Worm (Caenorhabditis elegans) whole organism, late embryonic: ENCODE data around the gene rund-1.

Source experiments
- C08G9.2 ChIP-seq: sonication (generic microtip); optimal IDR thresholded peaks from 2 replicates; lab custom pipeline; 2016; ENCODE audit warnings: mild to moderate bottlenecking, missing genetic modification characterization, moderate library complexity, missing compliant biosample characterization
- T23F11.4 ChIP-seq: fragments of 200-800 bp; sonication (Bioruptor generic); optimal IDR thresholded peaks from 2 replicates; lab custom pipeline; 2018; ENCODE audit warnings: mild to moderate bottlenecking, missing genetic modification characterization, missing compliant biosample characterization
- Y22D7AL.16 ChIP-seq: sonication (generic microtip); optimal IDR thresholded peaks from 2 replicates; lab custom pipeline; 2016; ENCODE audit warnings: missing genetic modification characterization, missing compliant biosample characterization
- ahr-1 ChIP-seq: sonication (generic microtip); optimal IDR thresholded peaks from 2 replicates; lab custom pipeline; 2016; ENCODE audit warnings: missing genetic modification characterization, missing compliant biosample characterization
- ama-1 ChIP-seq: fragments of 150-350 bp; optimal IDR thresholded peaks from 2 replicates; lab custom pipeline; 2014
- ceh-14 ChIP-seq: sonication (generic microtip); optimal IDR thresholded peaks from 2 replicates; lab custom pipeline; 2016; ENCODE audit warnings: missing genotype, missing genetic modification characterization, missing compliant biosample characterization
- ceh-22 ChIP-seq: sonication (generic microtip); optimal IDR thresholded peaks from 2 replicates; lab custom pipeline; 2017; ENCODE audit warnings: missing biosample characterization, missing genetic modification characterization
- ceh-34 ChIP-seq: sonication (generic microtip); optimal IDR thresholded peaks from 2 replicates; lab custom pipeline; 2016; ENCODE audit warnings: mild to moderate bottlenecking, missing genetic modification characterization, missing compliant biosample characterization
- ceh-45 ChIP-seq: fragments of 200-800 bp; sonication (Bioruptor generic); IDR thresholded peaks from 2 replicates; pipeline ENCODE4 v1.3.6; 2022; ENCODE audit warnings: missing genetic modification reagents, missing genetic modification characterization, missing compliant biosample characterization
- ceh-6 ChIP-seq: fragments of 200-800 bp; sonication (Bioruptor generic); optimal IDR thresholded peaks from 2 replicates; lab custom pipeline; 2018; ENCODE audit warnings: mild to moderate bottlenecking, missing genetic modification characterization, missing compliant biosample characterization
- ceh-9 ChIP-seq: sonication (generic microtip); optimal IDR thresholded peaks from 2 replicates; lab custom pipeline; 2016; ENCODE audit warnings: mild to moderate bottlenecking, missing genetic modification characterization, inconsistent platforms, missing compliant biosample characterization
- dve-1 ChIP-seq: sonication (generic microtip); optimal IDR thresholded peaks from 2 replicates; lab custom pipeline; 2017; ENCODE audit warnings: antibody characterized with exemption, mild to moderate bottlenecking, missing genetic modification characterization, missing compliant biosample characterization
- elt-2 ChIP-seq: sonication (generic microtip); optimal IDR thresholded peaks from 2 replicates; lab custom pipeline; 2016; ENCODE audit warnings: missing genetic modification reagents, missing genetic modification characterization, missing compliant biosample characterization
- eyg-1 ChIP-seq: sonication (generic microtip); optimal IDR thresholded peaks from 2 replicates; lab custom pipeline; 2016; ENCODE audit warnings: missing genotype, missing genetic modification characterization, missing compliant biosample characterization
- fax-1 ChIP-seq: sonication (generic microtip); optimal IDR thresholded peaks from 2 replicates; lab custom pipeline; 2016; ENCODE audit warnings: missing genotype, missing genetic modification characterization, missing compliant biosample characterization
- fkh-10 ChIP-seq: fragments of 150-350 bp; optimal IDR thresholded peaks from 2 replicates; lab custom pipeline; 2014; ENCODE audit warnings: missing biosample characterization, missing genetic modification reagents, missing genetic modification characterization
- hlh-15 ChIP-seq: sonication (generic microtip); optimal IDR thresholded peaks from 2 replicates; lab custom pipeline; 2016; ENCODE audit warnings: missing genetic modification characterization, missing compliant biosample characterization
- hlh-30 ChIP-seq: sonication (generic microtip); optimal IDR thresholded peaks from 2 replicates; lab custom pipeline; 2017; ENCODE audit warnings: antibody characterized with exemption, missing genetic modification characterization, missing compliant biosample characterization; ENCODE audit not compliant: insufficient read depth
- hlh-8 ChIP-seq: sonication (generic microtip); optimal IDR thresholded peaks from 2 replicates; lab custom pipeline; 2016; ENCODE audit warnings: missing genotype, missing genetic modification characterization, missing compliant biosample characterization
- lim-6 ChIP-seq: sonication (generic microtip); optimal IDR thresholded peaks from 2 replicates; lab custom pipeline; 2016; ENCODE audit warnings: missing genetic modification characterization, missing compliant biosample characterization
- lin-11 ChIP-seq: fragments of 200-800 bp; sonication (Bioruptor generic); optimal IDR thresholded peaks from 2 replicates; lab custom pipeline; 2018; ENCODE audit warnings: mild to moderate bottlenecking, missing genetic modification characterization, missing compliant biosample characterization
- nfya-1 ChIP-seq: sonication (generic microtip); optimal IDR thresholded peaks from 2 replicates; lab custom pipeline; 2017; ENCODE audit warnings: missing genetic modification characterization, mild to moderate bottlenecking, missing compliant biosample characterization, antibody characterized with exemption, moderate library complexity
- npax-4 ChIP-seq: sonication (generic microtip); optimal IDR thresholded peaks from 2 replicates; lab custom pipeline; 2016; ENCODE audit warnings: missing genetic modification characterization, missing compliant biosample characterization
- pag-3 ChIP-seq: sonication (generic microtip); optimal IDR thresholded peaks from 2 replicates; lab custom pipeline; 2016; ENCODE audit warnings: missing compliant biosample characterization, missing genetic modification characterization, borderline replicate concordance
- pat-9 ChIP-seq: fragments of 200-800 bp; sonication (Bioruptor generic); optimal IDR thresholded peaks from 2 replicates; lab custom pipeline; 2018; ENCODE audit warnings: mild to moderate bottlenecking, missing genetic modification characterization, moderate library complexity, missing compliant biosample characterization
- pha-4 ChIP-seq: fragments of 150-350 bp; optimal IDR thresholded peaks from 2 replicates; lab custom pipeline; 2018; ENCODE audit warnings: missing biosample characterization, missing genetic modification reagents, missing genetic modification characterization
- pqm-1 ChIP-seq: sonication (generic microtip); optimal IDR thresholded peaks from 2 replicates; lab custom pipeline; 2016; ENCODE audit warnings: missing genetic modification characterization, missing compliant biosample characterization
- pros-1 ChIP-seq: fragments of 150-350 bp; optimal IDR thresholded peaks from 2 replicates; lab custom pipeline; 2014; ENCODE audit warnings: missing biosample characterization, missing genetic modification reagents, missing genetic modification characterization
- ref-2 ChIP-seq: sonication (generic microtip); optimal IDR thresholded peaks from 2 replicates; lab custom pipeline; 2016; ENCODE audit warnings: missing genetic modification characterization, missing compliant biosample characterization
- rnt-1 ChIP-seq: sonication (generic microtip); optimal IDR thresholded peaks from 2 replicates; lab custom pipeline; 2016; ENCODE audit warnings: missing genetic modification characterization, missing compliant biosample characterization
- sox-2 ChIP-seq: fragments of 200-800 bp; sonication (Bioruptor generic); IDR thresholded peaks from 2 replicates; pipeline ENCODE4 v1.3.6; 2022; ENCODE audit warnings: missing genetic modification reagents, missing genetic modification characterization, missing compliant biosample characterization
- sox-4 ChIP-seq: sonication (generic microtip); optimal IDR thresholded peaks from 2 replicates; lab custom pipeline; 2017; ENCODE audit warnings: mild to moderate bottlenecking, missing genetic modification characterization, inconsistent platforms, missing compliant biosample characterization
- syd-9 ChIP-seq: sonication (generic microtip); optimal IDR thresholded peaks from 2 replicates; lab custom pipeline; 2016; ENCODE audit warnings: mild to moderate bottlenecking, missing genetic modification characterization, moderate library complexity, missing compliant biosample characterization
- tbx-2 ChIP-seq: sonication (generic microtip); optimal IDR thresholded peaks from 2 replicates; lab custom pipeline; 2016; ENCODE audit warnings: missing genetic modification characterization, missing compliant biosample characterization
- ttx-3 ChIP-seq: sonication (generic microtip); optimal IDR thresholded peaks from 2 replicates; lab custom pipeline; 2016; ENCODE audit warnings: missing genetic modification reagents, missing genetic modification characterization, missing compliant biosample characterization
- unc-55 ChIP-seq: sonication (generic microtip); optimal IDR thresholded peaks from 2 replicates; lab custom pipeline; 2017; ENCODE audit warnings: missing biosample characterization, missing genetic modification reagents, missing genetic modification characterization
- zip-5 ChIP-seq: sonication (generic microtip); optimal IDR thresholded peaks from 2 replicates; lab custom pipeline; 2016; ENCODE audit warnings: missing genetic modification characterization, missing compliant biosample characterization

rund-1 gene

ce11 chrX:621688-622087 lies 39.9 kb downstream of the rund-1 start:
- TF ChIP-seq ceh-6 (no peak), ceh-9 (tag; lab: Kevin White, UChicago) (no peak), ceh-34 (no peak), hlh-15 (no peak), C08G9.2 (tag; lab: Kevin White, UChicago) (no peak), pros-1 (tag; lab: Kevin White, UChicago) (no peak), ceh-14 (tag; lab: Kevin White, UChicago) (no peak), rnt-1 (tag; lab: Kevin White, UChicago) (no peak), nfya-1 (tag; lab: Kevin White, UChicago) (no peak), ama-1 (no peak), sox-4 (tag; lab: Kevin White, UChicago) (no peak), Y22D7AL.16 (tag; lab: Kevin White, UChicago) (no peak), hlh-30 (tag; lab: Kevin White, UChicago) (no peak), unc-55 (no peak), lim-6 (tag; lab: Kevin White, UChicago) (no peak), pag-3 (tag; lab: Kevin White, UChicago) (no peak), sox-2 (GFP tag; lab: Robert Waterston, UW) (no peak), pha-4 (tag; lab: Kevin White, UChicago) (no peak), lin-11 (tag; lab: Kevin White, UChicago) (no peak), T23F11.4 (GFP tag; lab: Kevin White, UChicago) (no peak)

- TF ChIP-seq lim-6 (tag; lab: Kevin White, UChicago) (no peak), zip-5 (tag; lab: Kevin White, UChicago) (no peak), ceh-22 (tag; lab: Kevin White, UChicago) (no peak), fax-1 (tag; lab: Kevin White, UChicago) (no peak), syd-9 (tag; lab: Kevin White, UChicago) (no peak), unc-55 (no peak), pat-9 (tag; lab: Kevin White, UChicago) (no peak), ceh-6 (no peak), hlh-8 (no peak), fkh-10 (GFP tag; lab: Kevin White, UChicago) (no peak), ahr-1 (tag; lab: Kevin White, UChicago) (no peak)
Observed at ce11 chrX:621190-621589, 40.4 kb downstream of the rund-1 start, which contains the start of gene unc-96. Gene unc-96 (minus strand): TSS chrX:621290.

ce11 chrX:617730-618129 lies 43.8 kb downstream of the rund-1 start:
- no peak for TF ChIP-seq ahr-1 (tag; lab: Kevin White, UChicago)
- no peak for TF ChIP-seq T23F11.4 (GFP tag; lab: Kevin White, UChicago)
- TF ChIP-seq ceh-45 (GFP tag; lab: Robert Waterston, UW): no peak
- no peak for TF ChIP-seq elt-2 (tag; lab: Kevin White, UChicago)
- TF ChIP-seq tbx-2 (tag; lab: Kevin White, UChicago): no peak
- TF ChIP-seq eyg-1 (tag; lab: Kevin White, UChicago): no peak
- no peak for TF ChIP-seq fkh-10 (GFP tag; lab: Kevin White, UChicago)
- no peak for TF ChIP-seq npax-4 (tag; lab: Kevin White, UChicago)
- TF ChIP-seq ref-2: no peak

ce11 chrX:612783-613182 lies 48.8 kb downstream of the rund-1 start:
- TF ChIP-seq pqm-1 (tag; lab: Kevin White, UChicago) (no peak), ttx-3 (no peak), rnt-1 (tag; lab: Kevin White, UChicago) (no peak), unc-55 (no peak), dve-1 (tag; lab: Kevin White, UChicago) (no peak), elt-2 (tag; lab: Kevin White, UChicago) (no peak)
- TF ChIP-seq, all 69 proteins: peak for 0
